Worm (Caenorhabditis elegans) whole organism, early embryonic: ENCODE results near the gene ebp-1.

Experiments
- B0310.2 ChIP-seq: sonication (generic microtip); optimal IDR thresholded peaks from 2 replicates; lab custom pipeline; 2016; ENCODE audit warnings: mild to moderate bottlenecking, missing genetic modification characterization, missing compliant biosample characterization
- ceh-36 ChIP-seq: sonication (generic microtip); optimal IDR thresholded peaks from 2 replicates; lab custom pipeline; 2016; ENCODE audit warnings: missing genetic modification characterization, inconsistent platforms, missing compliant biosample characterization
- ets-7 ChIP-seq: sonication (generic microtip); optimal IDR thresholded peaks from 2 replicates; lab custom pipeline; 2016; ENCODE audit warnings: missing genotype, missing genetic modification characterization, missing compliant biosample characterization
- hmbx-1 ChIP-seq: sonication (generic microtip); optimal IDR thresholded peaks from 2 replicates; lab custom pipeline; 2016; ENCODE audit warnings: mild to moderate bottlenecking, missing genetic modification characterization, missing compliant biosample characterization
- tbx-11 ChIP-seq: fragments of 200-800 bp; sonication (Bioruptor generic); IDR thresholded peaks from 2 replicates; pipeline ENCODE4 v1.3.6; 2022; ENCODE audit warnings: missing genetic modification characterization, missing compliant biosample characterization
- tbx-37 ChIP-seq: fragments of 200-800 bp; sonication (Bioruptor generic); conservative IDR thresholded peaks from 2 replicates; pipeline ENCODE4 v1.3.6; 2022; ENCODE audit warnings: missing genetic modification reagents, missing genetic modification characterization, missing compliant biosample characterization
- tra-4 ChIP-seq: sonication (generic microtip); optimal IDR thresholded peaks from 2 replicates; lab custom pipeline; 2017; ENCODE audit warnings: missing genetic modification characterization, missing compliant biosample characterization

ce11 chrV:18017226-18017625, 26.1 kb upstream of the ebp-1 start, which contains the start of gene srh-134:
- TF ChIP-seq tbx-11 (GFP tag; lab: Robert Waterston, UW) = no peak
- TF ChIP-seq ceh-36 (tag; lab: Kevin White, UChicago) = no peak
- TF ChIP-seq hmbx-1 (tag; lab: Kevin White, UChicago) = no peak
- TF ChIP-seq B0310.2 (tag; lab: Kevin White, UChicago) = no peak
- TF ChIP-seq ets-7 (tag; lab: Kevin White, UChicago) = no peak
- no peak for TF ChIP-seq tbx-37 (GFP tag; lab: Robert Waterston, UW)
- TF ChIP-seq tra-4 (tag; lab: Kevin White, UChicago) = no peak
